Worm (Caenorhabditis elegans) whole organism, midembryonic: ENCODE results near the gene Y34B4A.10.

ENCODE experiments used
- T22C8.4 ChIP-seq: fragments of 200-800 bp; sonication (Bioruptor generic); IDR thresholded peaks from 2 replicates; pipeline ENCODE4 v1.3.6; 2022; ENCODE audit warnings: missing genetic modification characterization, missing compliant biosample characterization
- cog-1 ChIP-seq: sonication (generic microtip); optimal IDR thresholded peaks from 2 replicates; lab custom pipeline; 2016; ENCODE audit warnings: missing genetic modification characterization, missing compliant biosample characterization
- flt-1 ChIP-seq: fragments of 200-800 bp; sonication (Bioruptor generic); IDR thresholded peaks from 2 replicates; pipeline ENCODE4 v1.3.6; 2022; ENCODE audit warnings: missing genetic modification characterization, missing compliant biosample characterization
- klf-2 ChIP-seq: fragments of 200-800 bp; sonication (Bioruptor generic); conservative IDR thresholded peaks from 2 replicates; pipeline ENCODE4 v1.3.6; 2022; ENCODE audit warnings: missing genetic modification reagents, missing genetic modification characterization, missing compliant biosample characterization
- med-1 ChIP-seq: sonication (generic microtip); optimal IDR thresholded peaks from 2 replicates; lab custom pipeline; 2017; ENCODE audit warnings: missing genetic modification characterization, mild to moderate bottlenecking, missing compliant biosample characterization, antibody characterized with exemption, missing genetic modification reagents; ENCODE audit not compliant: insufficient read depth
- ref-1 ChIP-seq: fragments of 200-800 bp; sonication (Bioruptor generic); conservative IDR thresholded peaks from 2 replicates; pipeline ENCODE4 v1.3.6; 2022; ENCODE audit warnings: missing genetic modification reagents, missing genetic modification characterization, missing compliant biosample characterization
- tab-1 ChIP-seq: fragments of 200-800 bp; sonication (Bioruptor generic); IDR thresholded peaks from 2 replicates; pipeline ENCODE4 v1.3.6; 2022; ENCODE audit warnings: missing genetic modification characterization, missing compliant biosample characterization
- ztf-23 ChIP-seq: fragments of 200-800 bp; sonication (Bioruptor generic); IDR thresholded peaks from 2 replicates; pipeline ENCODE4 v1.3.6; 2022; ENCODE audit warnings: missing genetic modification reagents, missing genetic modification characterization, missing compliant biosample characterization
- ztf-29 ChIP-seq: fragments of 200-800 bp; sonication (Bioruptor generic); IDR thresholded peaks from 2 replicates; pipeline ENCODE4 v1.3.6; 2022; ENCODE audit warnings: missing genetic modification reagents, missing genetic modification characterization, missing compliant biosample characterization

Y34B4A.10 gene

ce11 chrX:5210524-5210923 lies 39.2 kb upstream of the Y34B4A.10 start:
- TF ChIP-seq cog-1 (tag; lab: Kevin White, UChicago) (peak; percentile 35), ztf-23 (no peak)

ce11 chrX:5210927-5211655 lies 38.6 kb upstream of the Y34B4A.10 start:
- TF ChIP-seq T22C8.4 (GFP tag; lab: Robert Waterston, UW) (no peak), ztf-23 (no peak), flt-1 (GFP tag; lab: Robert Waterston, UW) (no peak), ztf-29 (GFP tag; lab: Robert Waterston, UW) (no peak), ref-1 (no peak), med-1 (GFP tag; lab: Kevin White, UChicago) (no peak), cog-1 (tag; lab: Kevin White, UChicago) (no peak), tab-1 (no peak), klf-2 (no peak)

- no peak for TF ChIP-seq ztf-23
- TF ChIP-seq T22C8.4 (GFP tag; lab: Robert Waterston, UW), result no peak
- no peak for TF ChIP-seq cog-1 (tag; lab: Kevin White, UChicago)
- no peak for TF ChIP-seq klf-2
- TF ChIP-seq ztf-29 (GFP tag; lab: Robert Waterston, UW), result no peak
- no peak for TF ChIP-seq tab-1
- TF ChIP-seq ref-1, result no peak
Observed at ce11 chrX:5213032-5213431, 36.7 kb upstream of the Y34B4A.10 start.

- TF ChIP-seq klf-2 (no peak), ztf-29 (GFP tag; lab: Robert Waterston, UW) (no peak), med-1 (GFP tag; lab: Kevin White, UChicago) (no peak), cog-1 (tag; lab: Kevin White, UChicago) (no peak), flt-1 (GFP tag; lab: Robert Waterston, UW) (no peak), T22C8.4 (GFP tag; lab: Robert Waterston, UW) (no peak), tab-1 (no peak), ztf-23 (no peak), ref-1 (no peak)
Observed at ce11 chrX:5213565-5213964, 36.1 kb upstream of the Y34B4A.10 start.

- TF ChIP-seq ztf-23 (0 out of 2 replicates have a peak, but pooled peaks have one; percentile 44), ref-1 (no peak)
Observed at ce11 chrX:5214790-5215189, 34.9 kb upstream of the Y34B4A.10 start.

- TF ChIP-seq cog-1 (tag; lab: Kevin White, UChicago) (no peak), T22C8.4 (GFP tag; lab: Robert Waterston, UW) (no peak), med-1 (GFP tag; lab: Kevin White, UChicago) (no peak), tab-1 (no peak), klf-2 (no peak), ref-1 (no peak)
Observed at ce11 chrX:5216063-5216462, 33.6 kb upstream of the Y34B4A.10 start, which contains the start of gene hrpa-2. hrpa-2 (plus strand) TSS chrX:5216363.

ce11 chrX:5218323-5218722 lies 31.4 kb upstream of the Y34B4A.10 start:
- TF ChIP-seq T22C8.4 (GFP tag; lab: Robert Waterston, UW), result no peak
- TF ChIP-seq ztf-29 (GFP tag; lab: Robert Waterston, UW), result no peak
- TF ChIP-seq cog-1 (tag; lab: Kevin White, UChicago), result no peak
- no peak for TF ChIP-seq ref-1
- no peak for TF ChIP-seq tab-1
- no peak for TF ChIP-seq ztf-23
- TF ChIP-seq flt-1 (GFP tag; lab: Robert Waterston, UW), result no peak
- TF ChIP-seq klf-2, result no peak
- no peak for TF ChIP-seq med-1 (GFP tag; lab: Kevin White, UChicago)

ce11 chrX:5226265-5226664 lies 23.4 kb upstream of the Y34B4A.10 start, which contains the start of gene H28G03.3:
H28G03.3 (minus strand) TSS chrX:5226365.
- TF ChIP-seq ztf-29 (GFP tag; lab: Robert Waterston, UW), result no peak
- TF ChIP-seq T22C8.4 (GFP tag; lab: Robert Waterston, UW), result no peak
- TF ChIP-seq cog-1 (tag; lab: Kevin White, UChicago), result no peak
- TF ChIP-seq ztf-23, result no peak
- no peak for TF ChIP-seq klf-2
- TF ChIP-seq flt-1 (GFP tag; lab: Robert Waterston, UW), result no peak
- TF ChIP-seq med-1 (GFP tag; lab: Kevin White, UChicago), result no peak
- no peak for TF ChIP-seq ref-1
- TF ChIP-seq tab-1, result no peak

ce11 chrX:5238246-5238645 lies 11.5 kb upstream of the Y34B4A.10 start:
- no peak for TF ChIP-seq tab-1

- no peak for TF ChIP-seq tab-1
- no peak for TF ChIP-seq flt-1 (GFP tag; lab: Robert Waterston, UW)
- no peak for TF ChIP-seq med-1 (GFP tag; lab: Kevin White, UChicago)
- no peak for TF ChIP-seq ztf-23
- TF ChIP-seq ref-1, result no peak
- TF ChIP-seq T22C8.4 (GFP tag; lab: Robert Waterston, UW), result no peak
- TF ChIP-seq ztf-29 (GFP tag; lab: Robert Waterston, UW), result no peak
- TF ChIP-seq cog-1 (tag; lab: Kevin White, UChicago), result no peak
- no peak for TF ChIP-seq klf-2
Observed at ce11 chrX:5243382-5243979, 6.2 kb upstream of the Y34B4A.10 start, which contains the start of gene mtm-5. mtm-5 (minus strand) TSS chrX:5243408.

ce11 chrX:5244041-5244440 lies 5.7 kb upstream of the Y34B4A.10 start, which contains the start of gene Y34B4A.7:
Y34B4A.7 (plus strand) TSS chrX:5244337.
- TF ChIP-seq cog-1 (tag; lab: Kevin White, UChicago), result peak; percentile 10
- TF ChIP-seq flt-1 (GFP tag; lab: Robert Waterston, UW), result no peak; the same call in 1 of the 2 replicates
